Worm (Caenorhabditis elegans): ENCODE measurements around the gene cid-1.
A peak's percentile ranks its signal among the peaks of the same experiment; 100 is the strongest.

cid-1 gene

ce11 chrIII:5150980-5151379, 22.7 kb upstream of the cid-1 start:
- TF ChIP-seq ref-1 (GFP tag; conservative IDR thresholded peaks at IDR 0.05) (no peak), flt-1 (GFP tag; IDR thresholded peaks at IDR 0.05) (no peak), med-1 (GFP tag; optimal IDR thresholded peaks at IDR 0.05; ENCODE audit: insufficient read depth) (no peak), klf-2 (GFP tag; conservative IDR thresholded peaks at IDR 0.05) (no peak), cog-1 (tag; optimal IDR thresholded peaks at IDR 0.05) (no peak), T22C8.4 (GFP tag; IDR thresholded peaks at IDR 0.05) (no peak), ztf-29 (GFP tag; IDR thresholded peaks at IDR 0.05) (no peak), ztf-23 (GFP tag; IDR thresholded peaks at IDR 0.05) (no peak), tab-1 (GFP tag; IDR thresholded peaks at IDR 0.05) (no peak)

DNA sequence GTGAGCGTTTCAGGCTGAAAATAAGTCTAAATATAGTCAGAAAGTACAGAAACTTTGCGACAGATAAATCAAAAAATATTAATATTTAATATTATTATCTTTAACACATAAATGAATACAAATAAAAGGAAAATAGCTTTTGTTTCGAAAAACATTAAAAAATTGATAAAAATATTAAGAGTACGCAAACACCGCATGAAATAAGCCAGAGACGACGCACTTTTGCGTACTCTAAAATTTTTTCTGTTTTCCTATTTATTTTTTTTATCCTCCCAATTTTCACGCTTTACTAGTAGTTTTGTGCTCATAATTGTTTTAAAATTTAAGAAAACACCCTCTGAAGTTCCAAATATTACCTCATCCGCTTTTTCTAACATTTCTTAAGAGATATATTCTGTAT, 20.6 kb upstream of the cid-1 start, which contains the start of the genes rbm-42 and grwd-1:
Gene rbm-42, minus strand, starts transcription at position 93 of the 400 bp plus-strand sequence.
Gene grwd-1, plus strand, starts transcription at position 328 of the 400 bp plus-strand sequence.
- TF ChIP-seq ztf-23 (GFP tag; IDR thresholded peaks at IDR 0.05) = peak; percentile 36; the same call in 1 of the 2 replicates
- TF ChIP-seq ztf-29 (GFP tag; IDR thresholded peaks at IDR 0.05) = no peak
- peak; percentile 2 for TF ChIP-seq cog-1 (tag; optimal IDR thresholded peaks at IDR 0.05)

- TF ChIP-seq tab-1 (GFP tag; IDR thresholded peaks at IDR 0.05) = no peak
- no peak for TF ChIP-seq ztf-23 (GFP tag; IDR thresholded peaks at IDR 0.05)
- TF ChIP-seq med-1 (GFP tag; optimal IDR thresholded peaks at IDR 0.05; ENCODE audit: insufficient read depth) = no peak
- no peak for TF ChIP-seq klf-2 (GFP tag; conservative IDR thresholded peaks at IDR 0.05)
- no peak for TF ChIP-seq cog-1 (tag; optimal IDR thresholded peaks at IDR 0.05)
- TF ChIP-seq T22C8.4 (GFP tag; IDR thresholded peaks at IDR 0.05) = no peak
- TF ChIP-seq flt-1 (GFP tag; IDR thresholded peaks at IDR 0.05) = no peak
- TF ChIP-seq ref-1 (GFP tag; conservative IDR thresholded peaks at IDR 0.05) = no peak
- TF ChIP-seq ztf-29 (GFP tag; IDR thresholded peaks at IDR 0.05) = no peak
Observed at ce11 chrIII:5155393-5155792, 18.3 kb upstream of the cid-1 start.

- no peak for TF ChIP-seq ref-1 (GFP tag; conservative IDR thresholded peaks at IDR 0.05)
- TF ChIP-seq klf-2 (GFP tag; conservative IDR thresholded peaks at IDR 0.05) = no peak
- TF ChIP-seq med-1 (GFP tag; optimal IDR thresholded peaks at IDR 0.05; ENCODE audit: insufficient read depth) = no peak
- TF ChIP-seq ztf-29 (GFP tag; IDR thresholded peaks at IDR 0.05) = no peak
- TF ChIP-seq ztf-23 (GFP tag; IDR thresholded peaks at IDR 0.05) = no peak
- TF ChIP-seq cog-1 (tag; optimal IDR thresholded peaks at IDR 0.05) = no peak
Observed at ce11 chrIII:5158674-5159073, 15.0 kb upstream of the cid-1 start, which contains the start of gene oxy-4. Gene oxy-4, minus strand, starts transcription at chrIII:5158774.

DNA sequence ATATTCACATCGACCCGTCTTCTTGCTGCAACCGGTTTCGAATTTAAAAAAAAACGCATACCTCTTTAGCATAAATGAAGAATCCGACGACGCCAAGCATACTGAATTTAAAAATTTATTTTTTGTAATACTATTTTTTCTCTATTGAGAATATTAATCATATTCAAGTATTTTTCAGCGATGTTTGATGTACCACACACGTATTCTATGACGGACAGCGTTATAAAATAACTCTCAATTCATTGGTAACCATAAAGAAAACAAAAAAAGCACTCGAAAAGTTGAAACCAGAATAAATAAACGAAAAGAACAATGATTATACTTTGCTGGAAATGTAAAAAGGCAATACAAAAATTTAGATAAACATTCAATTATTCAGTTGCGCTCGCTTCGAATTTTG, 14.2 kb upstream of the cid-1 start, which contains the start of gene T10F2.5:
Gene T10F2.5, minus strand, starts transcription at position 101 of the 400 bp plus-strand sequence.
- TF ChIP-seq klf-2 (GFP tag; conservative IDR thresholded peaks at IDR 0.05) (no peak), med-1 (GFP tag; optimal IDR thresholded peaks at IDR 0.05; ENCODE audit: insufficient read depth) (no peak)

DNA sequence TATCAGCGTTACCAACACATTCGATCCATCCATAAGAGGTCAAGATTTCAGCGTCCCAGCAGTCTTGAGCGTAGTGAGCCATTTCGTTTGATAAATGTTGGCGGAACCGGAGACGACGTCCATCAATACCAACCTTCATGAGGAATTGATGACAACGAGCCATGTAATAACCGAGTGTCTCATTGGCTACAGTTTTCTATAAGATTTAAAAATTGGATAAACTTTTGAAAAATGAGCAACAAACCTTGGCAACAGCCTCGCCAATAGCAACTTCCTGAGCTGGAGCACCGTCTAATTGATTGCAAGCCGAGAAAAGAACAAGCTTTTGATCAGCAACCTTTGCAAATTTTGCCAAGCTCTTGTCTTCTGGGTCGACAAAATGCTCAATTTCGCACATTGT, 12.9 kb upstream of the cid-1 start:
- no peak for TF ChIP-seq ztf-29 (GFP tag; IDR thresholded peaks at IDR 0.05)
- TF ChIP-seq T22C8.4 (GFP tag; IDR thresholded peaks at IDR 0.05) = no peak
- TF ChIP-seq klf-2 (GFP tag; conservative IDR thresholded peaks at IDR 0.05) = no peak
- TF ChIP-seq med-1 (GFP tag; optimal IDR thresholded peaks at IDR 0.05; ENCODE audit: insufficient read depth) = no peak
- TF ChIP-seq flt-1 (GFP tag; IDR thresholded peaks at IDR 0.05) = no peak
- no peak for TF ChIP-seq tab-1 (GFP tag; IDR thresholded peaks at IDR 0.05)
- TF ChIP-seq ztf-23 (GFP tag; IDR thresholded peaks at IDR 0.05) = no peak
- TF ChIP-seq cog-1 (tag; optimal IDR thresholded peaks at IDR 0.05) = no peak
- no peak for TF ChIP-seq ref-1 (GFP tag; conservative IDR thresholded peaks at IDR 0.05)

- no peak for TF ChIP-seq tab-1 (GFP tag; IDR thresholded peaks at IDR 0.05)
- TF ChIP-seq T22C8.4 (GFP tag; IDR thresholded peaks at IDR 0.05) = no peak
- no peak for TF ChIP-seq med-1 (GFP tag; optimal IDR thresholded peaks at IDR 0.05; ENCODE audit: insufficient read depth)
- no peak for TF ChIP-seq klf-2 (GFP tag; conservative IDR thresholded peaks at IDR 0.05)
- TF ChIP-seq ztf-29 (GFP tag; IDR thresholded peaks at IDR 0.05) = no peak
- no peak for TF ChIP-seq ref-1 (GFP tag; conservative IDR thresholded peaks at IDR 0.05)
- TF ChIP-seq cog-1 (tag; optimal IDR thresholded peaks at IDR 0.05) = no peak
- no peak for TF ChIP-seq flt-1 (GFP tag; IDR thresholded peaks at IDR 0.05)
- no peak for TF ChIP-seq ztf-23 (GFP tag; IDR thresholded peaks at IDR 0.05)
Observed at ce11 chrIII:5162820-5163631, 10.7 kb upstream of the cid-1 start, which contains the start of gene gars-1. Gene gars-1, minus strand, starts transcription at chrIII:5163627.

DNA sequence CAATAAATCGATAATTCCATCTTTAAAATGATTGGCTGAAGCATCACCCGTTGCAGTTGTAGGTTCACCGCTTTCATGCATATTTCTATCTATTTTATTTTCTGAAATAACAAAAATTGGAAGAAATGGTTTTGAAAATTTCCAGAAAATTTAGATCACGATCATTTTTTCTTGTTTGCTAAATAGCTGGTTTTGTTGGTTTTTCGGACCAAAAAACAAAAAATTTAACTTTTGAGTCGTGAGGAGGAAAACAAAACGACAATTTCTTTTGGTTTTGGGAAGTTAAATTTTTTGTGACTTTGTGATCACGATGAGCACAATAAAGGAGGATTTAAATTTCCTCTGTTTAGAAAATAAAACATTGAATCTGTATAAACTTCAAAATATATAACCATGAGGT, 8.5 kb upstream of the cid-1 start, which contains the start of gene T10F2.2:
Gene T10F2.2, minus strand, starts transcription at position 101 of the 400 bp plus-strand sequence.
- TF ChIP-seq med-1 (GFP tag; optimal IDR thresholded peaks at IDR 0.05; ENCODE audit: insufficient read depth) (no peak), ztf-23 (GFP tag; IDR thresholded peaks at IDR 0.05) (no peak), flt-1 (GFP tag; IDR thresholded peaks at IDR 0.05) (no peak), tab-1 (GFP tag; IDR thresholded peaks at IDR 0.05) (no peak), cog-1 (tag; optimal IDR thresholded peaks at IDR 0.05) (no peak), ref-1 (GFP tag; conservative IDR thresholded peaks at IDR 0.05) (no peak), klf-2 (GFP tag; conservative IDR thresholded peaks at IDR 0.05) (no peak), T22C8.4 (GFP tag; IDR thresholded peaks at IDR 0.05) (no peak), ztf-29 (GFP tag; IDR thresholded peaks at IDR 0.05) (no peak)

DNA sequence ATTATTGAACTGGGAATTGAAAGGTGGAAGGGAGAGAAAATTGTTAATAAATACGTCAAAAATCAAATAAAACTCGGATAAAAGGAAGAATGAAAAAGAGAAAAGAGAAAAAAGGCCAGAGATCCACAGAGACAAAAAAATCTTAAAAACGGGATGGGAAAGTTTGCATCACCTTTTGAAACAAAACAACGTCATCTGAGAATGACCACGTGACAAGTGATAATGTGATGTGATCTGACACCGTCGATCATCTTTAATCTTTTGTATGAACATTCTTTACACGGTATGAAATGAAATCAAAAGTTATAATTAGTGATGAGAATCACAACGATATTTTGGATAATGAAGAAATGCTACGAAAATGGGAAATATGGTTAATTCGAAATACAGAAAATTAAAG, 8.0 kb upstream of the cid-1 start:
- no peak for TF ChIP-seq ztf-23 (GFP tag; IDR thresholded peaks at IDR 0.05)
- no peak for TF ChIP-seq flt-1 (GFP tag; IDR thresholded peaks at IDR 0.05)
- TF ChIP-seq cog-1 (tag; optimal IDR thresholded peaks at IDR 0.05) = no peak
- TF ChIP-seq med-1 (GFP tag; optimal IDR thresholded peaks at IDR 0.05; ENCODE audit: insufficient read depth) = no peak
- no peak for TF ChIP-seq ref-1 (GFP tag; conservative IDR thresholded peaks at IDR 0.05)
- no peak for TF ChIP-seq tab-1 (GFP tag; IDR thresholded peaks at IDR 0.05)
- no peak for TF ChIP-seq T22C8.4 (GFP tag; IDR thresholded peaks at IDR 0.05)
- TF ChIP-seq ztf-29 (GFP tag; IDR thresholded peaks at IDR 0.05) = no peak
- TF ChIP-seq klf-2 (GFP tag; conservative IDR thresholded peaks at IDR 0.05) = no peak
